Fruit fly (Drosophila melanogaster) whole organism, embryonic: ENCODE data around the gene pkaap.

ENCODE experiments used
- Ada2b ChIP-seq: fragments of 200-800 bp; sonication (Bioruptor generic); IDR thresholded peaks from 2 replicates; pipeline ENCODE4 v1.3.6; 2022; ENCODE audit warnings: missing biosample characterization, missing genetic modification characterization
- CG10209 ChIP-seq: fragments of 200-800 bp; sonication (Bioruptor generic); optimal IDR thresholded peaks from 3 replicates; lab custom pipeline; 2017; ENCODE audit warnings: missing biosample characterization, mild to moderate bottlenecking, missing genetic modification characterization, missing genetic modification reagents
- CG10366 ChIP-seq: fragments of 200-800 bp; sonication (Bioruptor generic); IDR thresholded peaks from 2 replicates; pipeline ENCODE4 v1.3.6; 2022; ENCODE audit warnings: missing biosample characterization, missing genetic modification characterization
- CG11398 ChIP-seq: fragments of 200-800 bp; sonication (Bioruptor generic); optimal IDR thresholded peaks from 2 replicates; lab custom pipeline; 2016; ENCODE audit warnings: missing biosample characterization, missing genetic modification characterization
- CG11696 ChIP-seq: fragments of 200-800 bp; sonication (Bioruptor generic); IDR thresholded peaks from 2 replicates; pipeline ENCODE4 v1.3.6; 2022; ENCODE audit warnings: missing biosample characterization, missing genetic modification characterization
- CG12104 ChIP-seq: fragments of 200-800 bp; sonication (Bioruptor generic); optimal IDR thresholded peaks from 3 replicates; lab custom pipeline; 2016; ENCODE audit warnings: missing biosample characterization, missing genetic modification characterization
- CG12744 ChIP-seq: fragments of 200-800 bp; sonication (Bioruptor generic); optimal IDR thresholded peaks from 2 replicates; lab custom pipeline; 2016; ENCODE audit warnings: missing biosample characterization, missing genetic modification characterization
- CG13296 ChIP-seq: fragments of 200-800 bp; sonication (Bioruptor generic); optimal IDR thresholded peaks from 3 replicates; lab custom pipeline; 2018; ENCODE audit warnings: missing biosample characterization, mild to moderate bottlenecking, missing genetic modification characterization
- CG17359 ChIP-seq: fragments of 200-800 bp; sonication (Bioruptor generic); optimal IDR thresholded peaks from 3 replicates; lab custom pipeline; 2018; ENCODE audit warnings: missing biosample characterization, mild to moderate bottlenecking, missing genetic modification characterization, moderate library complexity
- CG17568 ChIP-seq: fragments of 200-800 bp; sonication (Bioruptor generic); optimal IDR thresholded peaks from 2 replicates; lab custom pipeline; 2018; ENCODE audit warnings: missing biosample characterization, mild to moderate bottlenecking, missing genetic modification characterization, moderate library complexity
- CG18764 ChIP-seq: fragments of 200-800 bp; sonication (Bioruptor generic); optimal IDR thresholded peaks from 3 replicates; lab custom pipeline; 2016; ENCODE audit warnings: missing biosample characterization, missing genetic modification characterization
- CG2116 ChIP-seq: fragments of 200-800 bp; sonication (Bioruptor generic); optimal IDR thresholded peaks from 3 replicates; lab custom pipeline; 2018; ENCODE audit warnings: missing biosample characterization, mild to moderate bottlenecking, missing genetic modification characterization
- CG31224 ChIP-seq: fragments of 200-800 bp; sonication (Bioruptor generic); IDR thresholded peaks from 2 replicates; pipeline ENCODE4 v1.3.6; 2022; ENCODE audit warnings: missing biosample characterization, missing genetic modification characterization
- CG31365 ChIP-seq: fragments of 200-800 bp; sonication (Bioruptor generic); optimal IDR thresholded peaks from 2 replicates; lab custom pipeline; 2018; ENCODE audit warnings: missing biosample characterization, mild to moderate bottlenecking, missing genetic modification characterization
- CG32767 ChIP-seq: fragments of 200-800 bp; sonication (Bioruptor generic); IDR thresholded peaks from 2 replicates; pipeline ENCODE4 v1.3.6; 2022; ENCODE audit warnings: missing biosample characterization, missing genetic modification characterization
- CG33213 ChIP-seq: fragments of 200-800 bp; sonication (Bioruptor generic); optimal IDR thresholded peaks from 3 replicates; lab custom pipeline; 2016; ENCODE audit warnings: missing biosample characterization, missing genetic modification characterization
- CG34376 ChIP-seq: fragments of 200-800 bp; sonication (Bioruptor generic); optimal IDR thresholded peaks from 2 replicates; lab custom pipeline; 2018; ENCODE audit warnings: missing biosample characterization, mild to moderate bottlenecking, missing genetic modification characterization
- CG4360 ChIP-seq: fragments of 200-800 bp; sonication (Bioruptor generic); IDR thresholded peaks from 2 replicates; pipeline ENCODE4 v1.3.6; 2022; ENCODE audit warnings: missing biosample characterization, missing genetic modification characterization
- CG4707 ChIP-seq: fragments of 200-800 bp; sonication (Bioruptor generic); optimal IDR thresholded peaks from 2 replicates; lab custom pipeline; 2018; ENCODE audit warnings: missing biosample characterization, mild to moderate bottlenecking, missing genetic modification characterization, moderate library complexity
- CG6683 ChIP-seq: fragments of 200-800 bp; sonication (Bioruptor generic); optimal IDR thresholded peaks from 2 replicates; lab custom pipeline; 2017; ENCODE audit warnings: missing biosample characterization, mild to moderate bottlenecking, missing genetic modification characterization, missing genetic modification reagents
- CG6765 ChIP-seq: fragments of 200-800 bp; sonication (Bioruptor generic); optimal IDR thresholded peaks from 3 replicates; lab custom pipeline; 2017; ENCODE audit warnings: missing biosample characterization, mild to moderate bottlenecking, missing genetic modification characterization
- CG8089 ChIP-seq: fragments of 200-800 bp; sonication (Bioruptor generic); optimal IDR thresholded peaks from 3 replicates; lab custom pipeline; 2016; ENCODE audit warnings: missing biosample characterization, missing genetic modification characterization
- CG8924 ChIP-seq: fragments of 200-800 bp; optimal IDR thresholded peaks from 3 replicates; lab custom pipeline; 2019; ENCODE audit warnings: missing biosample characterization, mild to moderate bottlenecking, missing genetic modification characterization, moderate library complexity
- Dbx ChIP-seq: fragments of 200-800 bp; sonication (Bioruptor generic); IDR thresholded peaks from 3 replicates; pipeline ENCODE4 v1.3.6; 2022; ENCODE audit warnings: missing biosample characterization, missing genetic modification characterization
- Dek ChIP-seq: fragments of 200-800 bp; sonication (Bioruptor generic); optimal IDR thresholded peaks from 3 replicates; lab custom pipeline; 2019; ENCODE audit warnings: missing biosample characterization, mild to moderate bottlenecking, missing genetic modification characterization, moderate library complexity
- Dp ChIP-seq: fragments of 200-800 bp; sonication (Bioruptor generic); optimal IDR thresholded peaks from 2 replicates; lab custom pipeline; 2018; ENCODE audit warnings: missing biosample characterization, mild to moderate bottlenecking, missing genetic modification characterization, moderate library complexity
- GATAe ChIP-seq: fragments of 200-800 bp; sonication (Bioruptor generic); conservative IDR thresholded peaks from 2 replicates; pipeline ENCODE4 v1.3.6; 2022; ENCODE audit warnings: missing biosample characterization, missing genetic modification characterization
- Jarid2 ChIP-seq: fragments of 200-800 bp; sonication (Bioruptor generic); optimal IDR thresholded peaks from 3 replicates; lab custom pipeline; 2017; ENCODE audit warnings: mild to moderate bottlenecking, missing biosample characterization, missing genetic modification reagents, missing genetic modification characterization
- Mes4 ChIP-seq: fragments of 200-800 bp; sonication (Bioruptor generic); optimal IDR thresholded peaks from 2 replicates; lab custom pipeline; 2016; ENCODE audit warnings: missing biosample characterization, missing genetic modification characterization
- Nf-YA ChIP-seq: fragments of 200-800 bp; sonication (Bioruptor generic); IDR thresholded peaks from 2 replicates; pipeline ENCODE4 v1.3.6; 2022; ENCODE audit warnings: missing biosample characterization, missing genetic modification characterization
- NfI ChIP-seq: fragments of 200-800 bp; sonication (Bioruptor generic); optimal IDR thresholded peaks from 3 replicates; lab custom pipeline; 2018; ENCODE audit warnings: missing biosample characterization, mild to moderate bottlenecking, missing genetic modification characterization, moderate library complexity
- Sox100B ChIP-seq: fragments of 200-800 bp; sonication (Bioruptor generic); optimal IDR thresholded peaks from 3 replicates; lab custom pipeline; 2018; ENCODE audit warnings: missing biosample characterization, mild to moderate bottlenecking, missing genetic modification characterization
- Usf ChIP-seq: fragments of 200-800 bp; sonication (Bioruptor generic); optimal IDR thresholded peaks from 2 replicates; lab custom pipeline; 2017; ENCODE audit warnings: missing genotype, missing biosample characterization, missing genetic modification characterization
- Vsx1 ChIP-seq: fragments of 200-800 bp; sonication (Bioruptor generic); optimal IDR thresholded peaks from 2 replicates; lab custom pipeline; 2017; ENCODE audit warnings: missing biosample characterization, mild to moderate bottlenecking, missing genetic modification characterization, missing genetic modification reagents
- ap ChIP-seq: fragments of 200-800 bp; sonication (Bioruptor generic); IDR thresholded peaks from 2 replicates; pipeline ENCODE4 v1.3.6; 2022; ENCODE audit warnings: missing biosample characterization, missing genetic modification characterization
- ci ChIP-seq: fragments of 200-800 bp; sonication (Bioruptor generic); IDR thresholded peaks from 3 replicates; pipeline ENCODE4 v1.3.6; 2022; ENCODE audit warnings: missing biosample characterization, missing genetic modification characterization
- dimm ChIP-seq: fragments of 200-800 bp; sonication (Bioruptor generic); IDR thresholded peaks from 2 replicates; pipeline ENCODE4 v1.3.6; 2022; ENCODE audit warnings: missing biosample characterization, missing genetic modification characterization
- ems ChIP-seq: fragments of 200-800 bp; sonication (Bioruptor generic); optimal IDR thresholded peaks from 3 replicates; lab custom pipeline; 2016; ENCODE audit warnings: missing biosample characterization, missing genetic modification characterization
- fd3F ChIP-seq: fragments of 200-800 bp; sonication (Bioruptor generic); optimal IDR thresholded peaks from 2 replicates; lab custom pipeline; 2018; ENCODE audit warnings: missing biosample characterization, mild to moderate bottlenecking, missing genetic modification characterization, moderate library complexity
- gce ChIP-seq: fragments of 200-800 bp; sonication (Bioruptor generic); IDR thresholded peaks from 3 replicates; pipeline ENCODE4 v1.3.6; 2022; ENCODE audit warnings: missing biosample characterization, missing genetic modification characterization
- luna ChIP-seq: fragments of 200-800 bp; sonication (Bioruptor generic); optimal IDR thresholded peaks from 2 replicates; lab custom pipeline; 2016; ENCODE audit warnings: missing biosample characterization, missing genetic modification characterization
- nmo ChIP-seq: fragments of 200-800 bp; sonication (Bioruptor generic); optimal IDR thresholded peaks from 2 replicates; lab custom pipeline; 2018; ENCODE audit warnings: missing biosample characterization, mild to moderate bottlenecking, missing genetic modification characterization, moderate library complexity
- onecut ChIP-seq: fragments of 200-800 bp; sonication (Bioruptor generic); IDR thresholded peaks from 2 replicates; pipeline ENCODE4 v1.3.6; 2022; ENCODE audit warnings: missing biosample characterization, missing genetic modification characterization
- pzg ChIP-seq: fragments of 200-800 bp; sonication (Bioruptor generic); optimal IDR thresholded peaks from 3 replicates; lab custom pipeline; 2018; ENCODE audit warnings: missing biosample characterization, mild to moderate bottlenecking, missing genetic modification characterization, moderate library complexity
- schlank ChIP-seq: fragments of 200-800 bp; sonication (Bioruptor generic); optimal IDR thresholded peaks from 2 replicates; lab custom pipeline; 2018; ENCODE audit warnings: missing biosample characterization, mild to moderate bottlenecking, missing genetic modification characterization
- tap ChIP-seq: fragments of 200-800 bp; optimal IDR thresholded peaks from 3 replicates; lab custom pipeline; 2019; ENCODE audit warnings: missing biosample characterization, mild to moderate bottlenecking, missing genetic modification characterization, moderate library complexity
- tio ChIP-seq: fragments of 200-800 bp; sonication (Bioruptor generic); optimal IDR thresholded peaks from 2 replicates; lab custom pipeline; 2017; ENCODE audit warnings: missing biosample characterization, missing genetic modification characterization, inconsistent platforms
- yki ChIP-seq: fragments of >200 bp; optimal IDR thresholded peaks from 3 replicates; lab custom pipeline; 2018
- zfh1 ChIP-seq: fragments of 200-800 bp; sonication (Bioruptor generic); IDR thresholded peaks from 3 replicates; pipeline ENCODE4 v1.3.6; 2022; ENCODE audit warnings: missing biosample characterization, missing genetic modification characterization

pkaap gene

DNA sequence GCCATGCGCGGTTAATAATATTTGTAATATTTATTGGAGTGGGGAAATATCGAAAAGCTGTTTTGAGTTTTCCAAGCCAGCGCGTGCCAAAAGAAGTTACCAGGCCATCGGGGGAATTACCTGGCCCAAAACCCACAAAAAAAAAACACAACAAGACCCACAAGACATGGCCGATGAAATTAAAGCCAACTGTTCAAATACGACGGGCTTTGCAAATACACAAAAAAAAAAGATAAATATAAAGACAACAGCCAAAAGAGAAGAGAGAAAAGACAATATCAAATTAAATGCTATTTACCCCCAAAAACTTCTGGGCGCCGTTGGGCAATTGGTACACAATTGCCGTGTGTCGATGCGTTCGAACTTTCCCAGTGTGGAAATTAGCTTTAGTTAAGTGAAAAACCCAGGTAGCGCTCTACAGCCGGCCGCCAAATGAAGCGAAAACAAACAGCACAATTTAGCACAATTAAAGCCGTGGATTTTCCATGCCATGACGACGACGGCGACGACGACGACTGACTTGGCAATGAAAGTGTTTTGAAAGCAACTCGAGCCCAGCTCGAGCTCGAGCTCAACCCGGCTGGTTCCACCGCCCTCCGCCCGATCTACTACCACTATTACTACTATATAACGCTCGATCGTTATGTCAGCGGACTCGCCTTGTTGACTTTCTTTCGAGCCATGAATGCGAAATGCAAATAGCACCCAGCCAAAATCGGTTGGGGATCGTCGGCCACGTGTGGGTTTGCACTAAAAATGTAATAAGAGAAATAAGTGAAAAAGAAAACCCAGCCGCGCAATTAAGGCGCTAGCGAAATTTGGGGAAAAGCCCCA lies 29.9 kb downstream of the pkaap start (continued):
- TF ChIP-seq Dek (peak; percentile 38), dimm (GFP tag; lab: Robert Waterston, UW) (no peak), zfh1 (0 out of 3 replicates have a peak, but pooled peaks have one; percentile 11), Vsx1 (GFP tag; lab: Kevin White, UChicago) (peak; percentile 77), tap (no peak), pzg (no peak), Ada2b (GFP tag; lab: Robert Waterston, UW) (0 out of 2 replicates have a peak, but pooled peaks have one; percentile 21), nmo (GFP tag; lab: Kevin White, UChicago) (no peak), CG2116 (GFP tag; lab: Kevin White, UChicago) (peak; percentile 27), ap (GFP tag; lab: Robert Waterston, UW) (peak; percentile 11; the same call in 1 of the 2 replicates), luna (GFP tag; lab: Kevin White, UChicago) (peak; percentile 28), GATAe (GFP tag; lab: Robert Waterston, UW) (no peak), gce (GFP tag; lab: Robert Waterston, UW) (no peak), onecut (GFP tag; lab: Robert Waterston, UW) (peak; percentile 47), NfI (GFP tag; lab: Kevin White, UChicago) (no peak), CG31365 (tag; lab: Kevin White, UChicago) (no peak), Nf-YA (GFP tag; lab: Robert Waterston, UW) (peak; percentile 36; the same call in 1 of the 2 replicates), CG10209 (GFP tag; lab: Kevin White, UChicago) (peak; percentile 20), CG17568 (peak; percentile 67), CG10366 (GFP tag; lab: Robert Waterston, UW) (0 out of 2 replicates have a peak, but pooled peaks have one; percentile 10), CG8089 (GFP tag; lab: Kevin White, UChicago) (peak; percentile 8), Dbx (GFP tag; lab: Robert Waterston, UW) (peak; percentile 62; the same call in 2 of the 3 replicates), CG33213 (GFP tag; lab: Kevin White, UChicago) (peak; percentile 32), CG6765 (peak; percentile 50), CG12744 (peak; percentile 34), CG6683 (GFP tag; lab: Kevin White, UChicago) (no peak), CG34376 (peak; percentile 17), yki (lab: Kevin White, UChicago) (no peak), schlank (tag; lab: Kevin White, UChicago) (peak; percentile 23), fd3F (GFP tag; lab: Kevin White, UChicago) (peak; percentile 46), Usf (no peak), ems (no peak), Sox100B (peak; percentile 45), Jarid2 (GFP tag; lab: Kevin White, UChicago) (peak; percentile 13), ci (GFP tag; lab: Robert Waterston, UW) (peak; percentile 70; the same call in 2 of the 3 replicates), CG12104 (peak; percentile 17), CG4360 (GFP tag; lab: Robert Waterston, UW) (peak; percentile 21; the same call in 1 of the 2 replicates), CG4707 (peak; percentile 54), Mes4 (GFP tag; lab: Kevin White, UChicago) (peak; percentile 9), CG31224 (GFP tag; lab: Robert Waterston, UW) (no peak), CG18764 (GFP tag; lab: Kevin White, UChicago) (no peak), CG32767 (GFP tag; lab: Robert Waterston, UW) (0 out of 2 replicates have a peak, but pooled peaks have one; percentile 12), CG13296 (GFP tag; lab: Kevin White, UChicago) (peak; percentile 66), CG17359 (tag; lab: Kevin White, UChicago) (peak; percentile 52), CG11398 (GFP tag; lab: Kevin White, UChicago) (peak; percentile 47), Dp (no peak), tio (GFP tag; lab: Kevin White, UChicago) (peak; percentile 16), CG8924 (tag; lab: Kevin White, UChicago) (no peak), CG11696 (GFP tag; lab: Robert Waterston, UW) (peak; percentile 56; the same call in 1 of the 2 replicates)
